Worm (Caenorhabditis elegans): ENCODE results near the gene ZC196.8.

DNA sequence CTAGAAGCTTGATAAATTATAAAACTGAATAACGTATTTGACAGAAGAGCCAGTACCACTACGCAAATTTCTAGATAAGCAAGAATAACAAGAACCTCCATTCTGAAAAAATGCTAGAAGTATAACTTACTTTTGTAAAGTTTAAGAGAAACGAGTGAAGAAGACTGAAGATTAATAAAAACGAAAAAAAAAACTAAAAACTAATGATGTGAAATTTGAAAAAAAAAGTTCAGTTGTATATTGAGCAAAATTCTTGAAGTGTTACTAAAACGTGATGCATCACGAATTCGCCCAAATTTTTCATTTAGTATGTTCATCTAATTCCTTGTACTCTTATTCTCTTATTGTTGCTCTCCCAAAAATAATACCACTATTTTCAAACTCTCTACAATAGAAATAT is 44.9 kb downstream of the ZC196.8 start, which contains the start of gene ZC190.6:
- no peak for TF ChIP-seq nhr-28 (tag; optimal IDR thresholded peaks at IDR 0.05)
- no peak for TF ChIP-seq snpc-4 (tag; optimal IDR thresholded peaks at IDR 0.05)
- no peak for TF ChIP-seq mep-1 (tag; optimal IDR thresholded peaks at IDR 0.05)
- TF ChIP-seq lir-3 (tag; optimal IDR thresholded peaks at IDR 0.05): no peak
- TF ChIP-seq ama-1 (optimal IDR thresholded peaks at IDR 0.05): no peak
- no peak for TF ChIP-seq hif-1 (tag; optimal IDR thresholded peaks at IDR 0.05)
- no peak for TF ChIP-seq nhr-76 (tag; optimal IDR thresholded peaks at IDR 0.05)
- TF ChIP-seq nhr-48 (tag; optimal IDR thresholded peaks at IDR 0.05): no peak
- TF ChIP-seq egl-27 (tag; optimal IDR thresholded peaks at IDR 0.05): no peak
- TF ChIP-seq unc-62 (GFP tag; optimal IDR thresholded peaks at IDR 0.05 in 1 of 2): no peak
- no peak for TF ChIP-seq unc-62 (tag; optimal IDR thresholded peaks at IDR 0.05)
- TF ChIP-seq pha-4 (GFP tag; IDR thresholded peaks at IDR 0.05): no peak
- TF ChIP-seq pha-4 (tag; optimal IDR thresholded peaks at IDR 0.05): no peak
- no peak for TF ChIP-seq daf-16 (GFP tag; optimal IDR thresholded peaks at IDR 0.05)
- TF ChIP-seq daf-16 (tag; optimal IDR thresholded peaks at IDR 0.05): no peak
- TF ChIP-seq nhr-41 (GFP tag; IDR thresholded peaks at IDR 0.05): no peak
- no peak for TF ChIP-seq hlh-30 (tag; optimal IDR thresholded peaks at IDR 0.05; ENCODE audit: insufficient read depth)

Measured in whole organism, L4 larva.